Worm (Caenorhabditis elegans) whole organism, L1 larva: Measurements from ENCODE around the gene snap-29.

Experiments
- C04F5.9 ChIP-seq: sonication (generic microtip); optimal IDR thresholded peaks from 2 replicates; lab custom pipeline; 2016; ENCODE audit warnings: missing genetic modification characterization, missing compliant biosample characterization
- C16A3.4 ChIP-seq: fragments of 150-350 bp; optimal IDR thresholded peaks from 2 replicates; lab custom pipeline; 2014; ENCODE audit warnings: missing biosample characterization, missing genetic modification characterization
- C34B4.2 ChIP-seq: sonication (generic microtip); optimal IDR thresholded peaks from 2 replicates; lab custom pipeline; 2017; ENCODE audit warnings: mild to moderate bottlenecking, missing genetic modification characterization, missing compliant biosample characterization
- aly-2 ChIP-seq: fragments of 150-350 bp; optimal IDR thresholded peaks from 2 replicates; lab custom pipeline; 2014; ENCODE audit warnings: missing biosample characterization, missing genetic modification characterization
- blmp-1 ChIP-seq: fragments of 150-350 bp; optimal IDR thresholded peaks from 2 replicates; lab custom pipeline; 2014; ENCODE audit warnings: missing biosample characterization, missing genetic modification characterization
- ces-1 ChIP-seq: fragments of 150-350 bp; optimal IDR thresholded peaks from 2 replicates; lab custom pipeline; 2014; ENCODE audit warnings: missing biosample characterization, missing genetic modification reagents, missing genetic modification characterization
- efl-1 ChIP-seq, 4 experiments: fragments of 150-350 bp; optimal IDR thresholded peaks in 3 of 4; peaks in 1 of 4; 1 replicate in 1 of 4; 2 replicates in 3 of 4; lab custom pipeline; 2014; ENCODE audit warnings: missing biosample characterization in 2 of 4, missing genetic modification characterization in 2 of 4, missing genetic modification reagents in 2 of 4
- egl-13 ChIP-seq: sonication (generic microtip); optimal IDR thresholded peaks from 2 replicates; lab custom pipeline; 2016; ENCODE audit warnings: missing genotype, missing genetic modification reagents, missing genetic modification characterization, missing compliant biosample characterization
- egl-27 ChIP-seq, 2 experiments: fragments of 150-350 bp in 1 of 2; sonication (generic microtip); optimal IDR thresholded peaks; 3 replicates each; lab custom pipeline; 2017 to 2018; ENCODE audit warnings: missing biosample characterization in 2 of 2, missing genetic modification characterization in 2 of 2, missing genetic modification reagents in 2 of 2
- elt-2 ChIP-seq: sonication (generic microtip); optimal IDR thresholded peaks from 2 replicates; lab custom pipeline; 2016; ENCODE audit warnings: missing genetic modification characterization, mild to moderate bottlenecking, inconsistent platforms, missing compliant biosample characterization, missing genetic modification reagents
- elt-3 ChIP-seq, 6 experiments: fragments of 150-350 bp in 1 of 6; sonication (generic microtip); optimal IDR thresholded peaks; 2 replicates each; lab custom pipeline; 2017 to 2018; ENCODE audit warnings: missing biosample characterization in 6 of 6, missing genetic modification characterization in 6 of 6, inconsistent platforms in 1 of 6
- fkh-10 ChIP-seq: sonication (generic microtip); optimal IDR thresholded peaks from 2 replicates; lab custom pipeline; 2017; ENCODE audit warnings: missing biosample characterization, missing genetic modification reagents, missing genetic modification characterization
- fkh-8 ChIP-seq: sonication (generic microtip); optimal IDR thresholded peaks from 2 replicates; lab custom pipeline; 2016; ENCODE audit warnings: mild to moderate bottlenecking, missing genetic modification characterization, missing compliant biosample characterization
- fos-1 ChIP-seq: fragments of 150-350 bp; optimal IDR thresholded peaks from 2 replicates; lab custom pipeline; 2014; ENCODE audit warnings: missing biosample characterization, missing genetic modification characterization
- hlh-4 ChIP-seq: sonication (generic microtip); optimal IDR thresholded peaks from 2 replicates; lab custom pipeline; 2016; ENCODE audit warnings: mild to moderate bottlenecking, missing genetic modification characterization, missing compliant biosample characterization
- hpl-2 ChIP-seq: fragments of 150-350 bp; optimal IDR thresholded peaks from 2 replicates; lab custom pipeline; 2014; ENCODE audit warnings: missing biosample characterization, missing genetic modification reagents, missing genetic modification characterization
- jun-1 ChIP-seq: fragments of 150-350 bp; optimal IDR thresholded peaks from 2 replicates; lab custom pipeline; 2014; ENCODE audit warnings: missing biosample characterization, missing genetic modification reagents, missing genetic modification characterization
- lin-14 ChIP-seq: fragments of 200-800 bp; sonication (Bioruptor generic); optimal IDR thresholded peaks from 2 replicates; lab custom pipeline; 2018; ENCODE audit warnings: mild to moderate bottlenecking, missing genetic modification characterization, moderate library complexity, missing compliant biosample characterization
- lin-35 ChIP-seq, 2 experiments: fragments of 150-350 bp; optimal IDR thresholded peaks; 2 replicates each; lab custom pipeline; 2014; ENCODE audit warnings: missing biosample characterization in 2 of 2, missing genetic modification characterization in 2 of 2, missing genetic modification reagents in 2 of 2
- mab-9 ChIP-seq: fragments of 200-800 bp; sonication (Bioruptor generic); IDR thresholded peaks from 2 replicates; pipeline ENCODE4 v1.3.6; 2022; ENCODE audit warnings: missing genetic modification reagents, missing genetic modification characterization, missing compliant biosample characterization
- mdl-1 ChIP-seq, 2 experiments: fragments of 150-350 bp; optimal IDR thresholded peaks; 2 replicates each; lab custom pipeline; 2014 to 2017; ENCODE audit warnings: missing biosample characterization in 2 of 2, missing genetic modification characterization in 2 of 2, inconsistent platforms in 1 of 2
- mep-1 ChIP-seq: fragments of 150-350 bp; optimal IDR thresholded peaks from 2 replicates; lab custom pipeline; 2014; ENCODE audit warnings: missing biosample characterization, missing genetic modification characterization
- nhr-19 ChIP-seq: fragments of 200-800 bp; sonication (Bioruptor generic); conservative IDR thresholded peaks from 2 replicates; pipeline ENCODE4 v1.3.6; 2022; ENCODE audit warnings: missing genetic modification characterization, missing compliant biosample characterization
- nhr-20 ChIP-seq: sonication (generic microtip); optimal IDR thresholded peaks from 2 replicates; lab custom pipeline; 2016; ENCODE audit warnings: mild to moderate bottlenecking, missing genetic modification characterization, missing compliant biosample characterization
- nhr-28 ChIP-seq: fragments of 150-350 bp; optimal IDR thresholded peaks from 2 replicates; lab custom pipeline; 2014; ENCODE audit warnings: missing biosample characterization, missing genetic modification characterization
- nhr-47 ChIP-seq: sonication (generic microtip); optimal IDR thresholded peaks from 2 replicates; lab custom pipeline; 2016; ENCODE audit warnings: mild to moderate bottlenecking, missing genetic modification characterization, moderate library complexity, missing compliant biosample characterization
- nhr-71 ChIP-seq: sonication (generic microtip); optimal IDR thresholded peaks from 2 replicates; lab custom pipeline; 2016; ENCODE audit warnings: mild to moderate bottlenecking, missing genetic modification characterization, moderate library complexity, missing compliant biosample characterization
- nhr-85 ChIP-seq: sonication (generic microtip); peaks from one replicate; lab custom pipeline; 2016; ENCODE audit warnings: missing genetic modification characterization, inconsistent platforms, missing compliant biosample characterization
- nhr-90 ChIP-seq: sonication (generic microtip); optimal IDR thresholded peaks from 2 replicates; lab custom pipeline; 2016; ENCODE audit warnings: mild to moderate bottlenecking, missing genetic modification characterization, missing compliant biosample characterization; ENCODE audit not compliant: poor library complexity
- pqm-1 ChIP-seq: sonication (generic microtip); optimal IDR thresholded peaks from 3 replicates; lab custom pipeline; 2017; ENCODE audit warnings: missing biosample characterization, missing genetic modification characterization
- rnt-1 ChIP-seq: sonication (generic microtip); optimal IDR thresholded peaks from 2 replicates; lab custom pipeline; 2016; ENCODE audit warnings: mild to moderate bottlenecking, missing genetic modification characterization, moderate library complexity, missing compliant biosample characterization
- snu-23 ChIP-seq: sonication (generic microtip); optimal IDR thresholded peaks from 2 replicates; lab custom pipeline; 2016; ENCODE audit warnings: missing genetic modification characterization, missing compliant biosample characterization
- sup-37 ChIP-seq: fragments of 200-800 bp; sonication (Bioruptor generic); optimal IDR thresholded peaks from 2 replicates; lab custom pipeline; 2018; ENCODE audit warnings: mild to moderate bottlenecking, missing genetic modification characterization, missing compliant biosample characterization
- tbx-2 ChIP-seq: sonication (generic microtip); optimal IDR thresholded peaks from 2 replicates; lab custom pipeline; 2016; ENCODE audit warnings: missing genetic modification characterization, missing compliant biosample characterization
- tlp-1 ChIP-seq: fragments of 150-350 bp; optimal IDR thresholded peaks from 2 replicates; lab custom pipeline; 2014; ENCODE audit warnings: missing biosample characterization, missing genetic modification characterization
- unc-62 ChIP-seq: fragments of 150-350 bp; optimal IDR thresholded peaks from 2 replicates; lab custom pipeline; 2014; ENCODE audit warnings: missing biosample characterization, missing genetic modification reagents, missing genetic modification characterization
- unc-86 ChIP-seq: sonication (generic microtip); optimal IDR thresholded peaks from 2 replicates; lab custom pipeline; 2016; ENCODE audit warnings: missing genetic modification characterization, missing compliant biosample characterization
- vab-15 ChIP-seq: sonication (generic microtip); optimal IDR thresholded peaks from 2 replicates; lab custom pipeline; 2017; ENCODE audit warnings: missing genotype, mild to moderate bottlenecking, missing genetic modification characterization, missing compliant biosample characterization
- xbp-1 ChIP-seq: sonication (generic microtip); optimal IDR thresholded peaks from 2 replicates; lab custom pipeline; 2016; ENCODE audit warnings: missing genetic modification characterization, missing compliant biosample characterization
- zag-1 ChIP-seq: fragments of 150-350 bp; optimal IDR thresholded peaks from 2 replicates; lab custom pipeline; 2014; ENCODE audit warnings: missing biosample characterization, missing genetic modification characterization

snap-29 gene

ce11 chrIII:8775953-8776352 is at the start of gene snap-29:
snap-29 (plus strand) TSS chrIII:8776253.
- TF ChIP-seq unc-86 (tag; lab: Kevin White, UChicago) (no peak), sup-37 (no peak), unc-62 (no peak), hlh-4 (tag; lab: Kevin White, UChicago) (no peak), xbp-1 (tag; lab: Kevin White, UChicago) (no peak), C16A3.4 (no peak), C34B4.2 (tag; lab: Kevin White, UChicago) (no peak)
- TF ChIP-seq, all 84 proteins: peak for 0

ce11 chrIII:8731310-8731709 is 44.7 kb upstream of the snap-29 start, which contains the start of gene ZK370.4:
ZK370.4 (minus strand) TSS chrIII:8731410.
- TF ChIP-seq efl-1 (optimal IDR thresholded peaks at IDR 0.05; lab: Kevin White, UChicago): no peak
- peak in 1 of 2 experiments; percentile 57 for TF ChIP-seq efl-1 (GFP tag; optimal IDR thresholded peaks at IDR 0.05 in 1 of 2; lab: Kevin White, UChicago)
- no peak for TF ChIP-seq vab-15 (tag; lab: Kevin White, UChicago)

- peak; percentile 50 for TF ChIP-seq lin-14 (GFP tag; lab: Kevin White, UChicago)
- TF ChIP-seq elt-3 (tag; optimal IDR thresholded peaks at IDR 0.05; lab: Kevin White, UChicago): peak in 1 of 6 experiments; percentile 54
- peak in 1 of 2 experiments; percentile 40 for TF ChIP-seq lin-35 (GFP tag; optimal IDR thresholded peaks at IDR 0.05; lab: Kevin White, UChicago)
- peak; percentile 36 for TF ChIP-seq blmp-1 (tag; lab: Kevin White, UChicago)
- TF ChIP-seq hpl-2 (GFP tag; lab: Kevin White, UChicago): no peak
- TF ChIP-seq aly-2 (tag; lab: Kevin White, UChicago): no peak
- no peak for TF ChIP-seq fkh-8 (tag; lab: Kevin White, UChicago)
- TF ChIP-seq mdl-1 (tag; optimal IDR thresholded peaks at IDR 0.05; lab: Kevin White, UChicago): peak in 1 of 2 experiments; percentile 54
- TF ChIP-seq nhr-90 (tag; lab: Kevin White, UChicago): peak; percentile 12
- TF ChIP-seq mep-1 (tag; lab: Kevin White, UChicago): no peak
- peak; percentile 30 for TF ChIP-seq snu-23 (GFP tag; lab: Kevin White, UChicago)
- peak; percentile 45 for TF ChIP-seq nhr-71 (tag; lab: Kevin White, UChicago)
- no peak for TF ChIP-seq sup-37
Observed at ce11 chrIII:8731973-8732372, 44.1 kb upstream of the snap-29 start.

- no peak for TF ChIP-seq xbp-1 (tag; lab: Kevin White, UChicago)
- no peak for TF ChIP-seq nhr-28 (tag; lab: Kevin White, UChicago)
- TF ChIP-seq mdl-1 (tag; optimal IDR thresholded peaks at IDR 0.05; lab: Kevin White, UChicago): peak in 1 of 2 experiments; percentile 57
- TF ChIP-seq rnt-1 (tag; lab: Kevin White, UChicago): no peak
- TF ChIP-seq snu-23 (GFP tag; lab: Kevin White, UChicago): peak; percentile 42
- peak; percentile 13 for TF ChIP-seq nhr-71 (tag; lab: Kevin White, UChicago)
- peak; percentile 31 for TF ChIP-seq C16A3.4
- peak; percentile 43 for TF ChIP-seq lin-14 (GFP tag; lab: Kevin White, UChicago)
- peak; percentile 75 for TF ChIP-seq blmp-1 (tag; lab: Kevin White, UChicago)
- no peak for TF ChIP-seq tbx-2
- no peak for TF ChIP-seq jun-1 (tag; lab: Kevin White, UChicago)
- peak; percentile 49 for TF ChIP-seq nhr-85 (tag; lab: Kevin White, UChicago)
- TF ChIP-seq elt-3 (tag; optimal IDR thresholded peaks at IDR 0.05; lab: Kevin White, UChicago): peak in 4 of 6 experiments; percentile 1 to 95 (median 32)
- TF ChIP-seq nhr-19 (GFP tag; lab: Robert Waterston, UW): peak; percentile 51
- peak in 1 of 2 experiments; percentile 68 for TF ChIP-seq lin-35 (GFP tag; optimal IDR thresholded peaks at IDR 0.05; lab: Kevin White, UChicago)
- no peak for TF ChIP-seq mab-9 (GFP tag; lab: Robert Waterston, UW)
- peak; percentile 30 for TF ChIP-seq nhr-20 (tag; lab: Kevin White, UChicago)
Observed at ce11 chrIII:8733237-8733636, 42.8 kb upstream of the snap-29 start.

ce11 chrIII:8733667-8734066 is 42.4 kb upstream of the snap-29 start:
- TF ChIP-seq nhr-47 (no peak), mdl-1 (tag; optimal IDR thresholded peaks at IDR 0.05; lab: Kevin White, UChicago) (peak in 1 of 2 experiments; percentile 8), unc-62 (no peak), nhr-28 (tag; lab: Kevin White, UChicago) (no peak), zag-1 (no peak), pqm-1 (no peak), efl-1 (optimal IDR thresholded peaks at IDR 0.05; lab: Kevin White, UChicago) (no peak), efl-1 (GFP tag; optimal IDR thresholded peaks at IDR 0.05 in 1 of 2; lab: Kevin White, UChicago) (no peak), C16A3.4 (no peak), C04F5.9 (no peak), rnt-1 (tag; lab: Kevin White, UChicago) (no peak), nhr-20 (tag; lab: Kevin White, UChicago) (no peak), egl-13 (tag; lab: Kevin White, UChicago) (peak; percentile 20), fkh-10 (GFP tag; lab: Kevin White, UChicago) (no peak), mep-1 (tag; lab: Kevin White, UChicago) (no peak), egl-27 (tag; optimal IDR thresholded peaks at IDR 0.05; lab: Kevin White, UChicago) (no peak), ces-1 (no peak), fos-1 (no peak), tlp-1 (tag; lab: Kevin White, UChicago) (peak; percentile 49), hlh-4 (tag; lab: Kevin White, UChicago) (no peak), elt-2 (tag; lab: Kevin White, UChicago) (peak; percentile 89), lin-35 (GFP tag; optimal IDR thresholded peaks at IDR 0.05; lab: Kevin White, UChicago) (peak in 1 of 2 experiments; percentile 12)
